Worm (Caenorhabditis elegans): Measurements from ENCODE around the gene F44B9.2.
A peak's percentile ranks its signal among the peaks of the same experiment; 100 is the strongest.

The F44B9.2 gene

ce11 chrIII:7973201-7973767 lies 49.0 kb upstream of the F44B9.2 start, which contains the start of the genes eef-1B.1 and aco-2 (continued):
- TF ChIP-seq hrde-1 (tag; optimal IDR thresholded peaks at IDR 0.05; ENCODE audit: borderline replicate concordance): no peak
- TF ChIP-seq Y79H2A.3 (GFP tag; conservative IDR thresholded peaks at IDR 0.05): no peak
- TF ChIP-seq sptf-2 (GFP tag; optimal IDR thresholded peaks at IDR 0.05): no peak
- peak; percentile 87 for TF ChIP-seq egl-44 (GFP tag; IDR thresholded peaks at IDR 0.05)
- peak; percentile 84 for TF ChIP-seq lin-40 (tag; optimal IDR thresholded peaks at IDR 0.05)
- TF ChIP-seq T26A5.8 (tag; optimal IDR thresholded peaks at IDR 0.05): no peak
- peak; percentile 78 for TF ChIP-seq Y53G8AR.9 (GFP tag; conservative IDR thresholded peaks at IDR 0.05)
- peak; percentile 78 for TF ChIP-seq tlf-1 (GFP tag; optimal IDR thresholded peaks at IDR 0.05)
- no peak for TF ChIP-seq snpc-3.4 (tag; optimal IDR thresholded peaks at IDR 0.05)
- peak; percentile 52 for TF ChIP-seq K12H6.12 (tag; optimal IDR thresholded peaks at IDR 0.05)
- peak; percentile 77 for TF ChIP-seq ceh-27 (GFP tag; optimal IDR thresholded peaks at IDR 0.05)
- peak; percentile 67 for TF ChIP-seq rcor-1 (GFP tag; IDR thresholded peaks at IDR 0.05)
- TF ChIP-seq madf-3 (GFP tag; IDR thresholded peaks at IDR 0.05): peak; percentile 92
- no peak for TF ChIP-seq nhr-27 (tag; optimal IDR thresholded peaks at IDR 0.05)
- peak; percentile 88 for TF ChIP-seq attf-5 (GFP tag; optimal IDR thresholded peaks at IDR 0.05)
- no peak for TF ChIP-seq lin-26 (GFP tag; IDR thresholded peaks at IDR 0.05)
- TF ChIP-seq B0035.1 (tag; optimal IDR thresholded peaks at IDR 0.05): no peak
- no peak for TF ChIP-seq fkh-3 (tag; optimal IDR thresholded peaks at IDR 0.05)
- peak; percentile 74 for TF ChIP-seq ztf-26 (tag; optimal IDR thresholded peaks at IDR 0.05)
- TF ChIP-seq hlh-12 (tag; optimal IDR thresholded peaks at IDR 0.05): no peak
- peak; percentile 84 for TF ChIP-seq madf-6 (GFP tag; IDR thresholded peaks at IDR 0.05)
- TF ChIP-seq bed-1 (GFP tag; IDR thresholded peaks at IDR 0.05): no peak
- no peak for TF ChIP-seq zim-3 (tag; optimal IDR thresholded peaks at IDR 0.05)
- no peak for TF ChIP-seq cebp-2 (GFP tag; IDR thresholded peaks at IDR 0.05)
- TF ChIP-seq pha-4 (tag; optimal IDR thresholded peaks at IDR 0.05): no peak
- TF ChIP-seq F23B12.7 (tag; optimal IDR thresholded peaks at IDR 0.05; ENCODE audit: insufficient read depth): peak; percentile 57
- TF ChIP-seq lag-1 (GFP tag; IDR thresholded peaks at IDR 0.05): no peak
- no peak for TF ChIP-seq F52B5.7 (tag; optimal IDR thresholded peaks at IDR 0.05)
- TF ChIP-seq athp-1 (tag; optimal IDR thresholded peaks at IDR 0.05): peak; percentile 3
- TF ChIP-seq C17E4.6 (GFP tag; IDR thresholded peaks at IDR 0.05): no peak
- TF ChIP-seq pbrm-1 (GFP tag; IDR thresholded peaks at IDR 0.05): peak; percentile 81
- no peak for TF ChIP-seq B0019.2 (GFP tag; conservative IDR thresholded peaks at IDR 0.05)
- TF ChIP-seq efl-1 (GFP tag; optimal IDR thresholded peaks at IDR 0.05): peak; percentile 53
- TF ChIP-seq atf-7 (tag; optimal IDR thresholded peaks at IDR 0.05): peak; percentile 36
- TF ChIP-seq egl-18 (GFP tag; IDR thresholded peaks at IDR 0.05): no peak
- TF ChIP-seq dpl-1 (GFP tag; optimal IDR thresholded peaks at IDR 0.05): peak; percentile 68
- TF ChIP-seq Y67H2A.10 (GFP tag; conservative IDR thresholded peaks at IDR 0.05): no peak
- no peak for TF ChIP-seq aptf-3 (GFP tag; IDR thresholded peaks at IDR 0.05)
- TF ChIP-seq egrh-3 (GFP tag; IDR thresholded peaks at IDR 0.05): no peak
- no peak for TF ChIP-seq F22D6.2 (tag; optimal IDR thresholded peaks at IDR 0.05)
- peak; percentile 68 for TF ChIP-seq ceh-100 (GFP tag; IDR thresholded peaks at IDR 0.05)
- peak; percentile 64; the same call in 1 of the 2 replicates for TF ChIP-seq Y95B8A.8 (GFP tag; IDR thresholded peaks at IDR 0.05)

Data from whole organism, young adult.